Fruit fly (Drosophila melanogaster): ENCODE data around the gene CG43880.

DNA sequence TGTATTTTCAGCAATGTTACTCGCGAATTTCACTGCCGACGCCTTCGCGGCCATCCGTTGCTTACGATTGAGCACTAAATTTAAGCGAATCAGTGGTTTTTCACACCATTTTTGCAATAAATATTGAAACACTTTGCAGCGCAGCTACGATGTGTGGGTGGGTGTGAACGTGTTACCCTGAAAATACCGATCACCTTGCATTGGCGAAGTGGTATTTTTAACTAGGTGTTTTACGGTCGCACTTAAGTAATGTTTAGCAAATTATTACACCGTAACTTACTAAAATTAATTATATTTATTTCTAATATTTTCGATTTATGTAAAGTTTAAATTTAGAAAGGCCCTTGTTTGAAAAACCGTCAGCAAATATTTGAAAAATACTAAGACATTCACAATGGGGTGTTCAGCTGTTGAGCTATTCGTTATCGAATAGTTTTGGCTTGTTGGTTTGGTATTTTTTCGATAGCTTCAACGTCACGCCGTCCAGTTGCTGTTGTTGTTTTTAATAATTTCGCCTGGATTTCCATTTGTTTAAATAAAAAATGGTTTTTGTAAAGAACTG lies 10.1 kb downstream of the CG43880 start, which contains the start of the genes syd and Srp9:
- TF ChIP-seq ttk (optimal IDR thresholded peaks at IDR 0.05) (no peak), psq (optimal IDR thresholded peaks at IDR 0.05) (no peak), Sin3A (optimal IDR thresholded peaks at IDR 0.05) (no peak), Myc (optimal IDR thresholded peaks at IDR 0.05) (no peak), insv (optimal IDR thresholded peaks at IDR 0.05) (no peak)
